Worm (Caenorhabditis elegans): ENCODE results near the gene srg-56.

DNA sequence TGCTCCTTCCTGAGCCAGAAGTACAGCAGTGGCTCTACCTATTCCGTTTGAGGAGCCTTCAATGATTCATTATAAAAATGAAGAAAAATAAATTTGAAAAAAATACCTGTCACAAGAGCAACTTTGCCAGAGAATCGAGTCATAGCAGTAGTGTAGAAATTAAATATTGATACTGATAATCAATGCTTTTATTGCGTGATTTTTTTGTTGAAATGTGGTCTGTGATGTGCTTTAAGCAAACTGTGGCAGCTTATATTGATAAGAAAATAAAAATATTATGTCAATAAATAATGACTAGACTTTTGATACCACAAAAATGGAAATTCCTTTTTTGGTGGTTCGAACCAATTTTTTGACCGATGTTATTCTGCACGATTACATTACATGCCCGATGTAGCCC lies 27.0 kb upstream of the srg-56 start, which contains the start of gene dhs-14:
- no peak for TF ChIP-seq hnd-1 (tag; optimal IDR thresholded peaks at IDR 0.05)
- TF ChIP-seq B0310.2 (tag; optimal IDR thresholded peaks at IDR 0.05), result no peak
- TF ChIP-seq F13C5.2 (tag; optimal IDR thresholded peaks at IDR 0.05), result no peak
- TF ChIP-seq flt-1 (GFP tag; IDR thresholded peaks at IDR 0.05), result no peak

Measured in whole organism, early embryonic.